Fruit fly (Drosophila melanogaster) whole organism, pupa: ENCODE results near the gene CG33229.

Experiments used
- CG10348 ChIP-seq: fragments of 200-800 bp; sonication (Bioruptor generic); IDR thresholded peaks from 2 replicates; pipeline ENCODE4 v1.3.6; 2022; ENCODE audit warnings: missing biosample characterization, missing genetic modification characterization
- CG12605 ChIP-seq: fragments of 200-800 bp; sonication (Bioruptor generic); IDR thresholded peaks from 2 replicates; pipeline ENCODE4 v1.3.6; 2022; ENCODE audit warnings: missing biosample characterization, missing genetic modification characterization
- CG13204 ChIP-seq: fragments of 200-800 bp; sonication (Bioruptor generic); optimal IDR thresholded peaks from 2 replicates; lab custom pipeline; 2018; ENCODE audit warnings: missing biosample characterization, mild to moderate bottlenecking, missing genetic modification characterization, moderate library complexity
- CG14655 ChIP-seq: fragments of 200-800 bp; sonication (Bioruptor generic); optimal IDR thresholded peaks from 3 replicates; lab custom pipeline; 2017; ENCODE audit warnings: mild to moderate bottlenecking, missing biosample characterization, missing genetic modification reagents, missing genetic modification characterization
- CG15710 ChIP-seq: fragments of 200-800 bp; sonication (Bioruptor generic); optimal IDR thresholded peaks from 2 replicates; lab custom pipeline; 2018; ENCODE audit warnings: missing biosample characterization, mild to moderate bottlenecking, missing genetic modification characterization, moderate library complexity
- CG17806 ChIP-seq: fragments of 200-800 bp; sonication (Bioruptor generic); optimal IDR thresholded peaks from 2 replicates; lab custom pipeline; 2018; ENCODE audit warnings: missing biosample characterization, mild to moderate bottlenecking, missing genetic modification characterization, moderate library complexity
- CG32121 ChIP-seq: fragments of 200-800 bp; sonication (Bioruptor generic); IDR thresholded peaks from 2 replicates; pipeline ENCODE4 v1.3.6; 2022; ENCODE audit warnings: missing biosample characterization, missing genetic modification characterization
- CG34367 ChIP-seq: fragments of 200-800 bp; sonication (Bioruptor generic); optimal IDR thresholded peaks from 2 replicates; lab custom pipeline; 2018; ENCODE audit warnings: missing biosample characterization, mild to moderate bottlenecking, missing genetic modification characterization
- CG4496 ChIP-seq: fragments of 200-800 bp; sonication (Bioruptor generic); IDR thresholded peaks from 3 replicates; pipeline ENCODE4 v1.3.6; 2022; ENCODE audit warnings: missing biosample characterization, missing genetic modification characterization
- CG8159 ChIP-seq: fragments of 200-800 bp; sonication (Bioruptor generic); optimal IDR thresholded peaks from 3 replicates; lab custom pipeline; 2018; ENCODE audit warnings: missing biosample characterization, mild to moderate bottlenecking, missing genetic modification characterization, moderate library complexity
- CG8301 ChIP-seq: fragments of 200-800 bp; sonication (Bioruptor generic); optimal IDR thresholded peaks from 2 replicates; lab custom pipeline; 2018; ENCODE audit warnings: missing biosample characterization, mild to moderate bottlenecking, missing genetic modification characterization
- CG9948 ChIP-seq: fragments of 200-800 bp; sonication (Bioruptor generic); optimal IDR thresholded peaks from 2 replicates; lab custom pipeline; 2018; ENCODE audit warnings: missing biosample characterization, mild to moderate bottlenecking, missing genetic modification characterization, moderate library complexity
- D1 ChIP-seq: fragments of 200-800 bp; sonication (Bioruptor generic); optimal IDR thresholded peaks from 2 replicates; lab custom pipeline; 2018; ENCODE audit warnings: missing biosample characterization, mild to moderate bottlenecking, missing genetic modification characterization, moderate library complexity
- EcR ChIP-seq: fragments of 200-800 bp; sonication (Bioruptor generic); optimal IDR thresholded peaks from 3 replicates; lab custom pipeline; 2019; ENCODE audit warnings: missing biosample characterization, missing genetic modification characterization, mild to moderate bottlenecking, moderate library complexity, missing genetic modification reagents
- Ets98B ChIP-seq: fragments of 200-800 bp; sonication (Bioruptor generic); IDR thresholded peaks from 2 replicates; pipeline ENCODE4 v1.3.6; 2022; ENCODE audit warnings: missing biosample characterization, missing genetic modification characterization
- Pif1A ChIP-seq: fragments of 200-800 bp; sonication (Bioruptor generic); optimal IDR thresholded peaks from 3 replicates; lab custom pipeline; 2016; ENCODE audit warnings: missing biosample characterization, missing genetic modification characterization
- Pif1B ChIP-seq: fragments of 200-800 bp; sonication (Bioruptor generic); optimal IDR thresholded peaks from 3 replicates; lab custom pipeline; 2016; ENCODE audit warnings: missing biosample characterization, missing genetic modification characterization
- Snoo ChIP-seq: fragments of 200-800 bp; sonication (Bioruptor generic); optimal IDR thresholded peaks from 3 replicates; lab custom pipeline; 2017; ENCODE audit warnings: missing biosample characterization, mild to moderate bottlenecking, missing genetic modification characterization, inconsistent platforms
- fd96Ca ChIP-seq: fragments of 200-800 bp; sonication (Bioruptor generic); IDR thresholded peaks from 3 replicates; pipeline ENCODE4 v1.3.6; 2022; ENCODE audit warnings: missing biosample characterization, missing genetic modification characterization
- gl ChIP-seq: fragments of 200-800 bp; sonication (Bioruptor generic); optimal IDR thresholded peaks from 2 replicates; lab custom pipeline; 2018; ENCODE audit warnings: missing biosample characterization, mild to moderate bottlenecking, missing genetic modification characterization
- rn ChIP-seq: fragments of 200-800 bp; sonication (Bioruptor generic); IDR thresholded peaks from 2 replicates; pipeline ENCODE4 v1.3.6; 2022; ENCODE audit warnings: missing biosample characterization, missing genetic modification characterization

Gene CG33229

dm6 chr3L:257618-258475 is 34.2 kb downstream of the CG33229 start, which contains the start of the genes DIP2 and wac:
Gene DIP2, minus strand, starts transcription at chr3L:257954.
Gene wac, plus strand, starts transcription at chr3L:258176.
- TF ChIP-seq CG13204 (GFP tag; lab: Kevin White, UChicago): no peak
- TF ChIP-seq CG8159: no peak
- peak; percentile 40; the same call in 1 of the 2 replicates for TF ChIP-seq rn
- TF ChIP-seq CG34367 (tag; lab: Kevin White, UChicago): no peak
- no peak for TF ChIP-seq CG4496 (GFP tag; lab: Robert Waterston, UW)
- peak; percentile 22 for TF ChIP-seq CG17806 (tag; lab: Kevin White, UChicago)
- TF ChIP-seq CG9948: no peak
- no peak for TF ChIP-seq CG14655 (GFP tag; lab: Kevin White, UChicago)
- no peak for TF ChIP-seq CG12605 (GFP tag; lab: Robert Waterston, UW)
- TF ChIP-seq D1 (tag; lab: Kevin White, UChicago): no peak
- TF ChIP-seq CG8301: no peak
- TF ChIP-seq fd96Ca (GFP tag; lab: Robert Waterston, UW): peak; percentile 62; the same call in 2 of the 3 replicates
- no peak for TF ChIP-seq CG32121 (GFP tag; lab: Robert Waterston, UW)
- TF ChIP-seq EcR (GFP tag; lab: Kevin White, UChicago): peak; percentile 55
- TF ChIP-seq Pif1B (GFP tag; lab: Kevin White, UChicago): no peak
- TF ChIP-seq Snoo (tag; lab: Kevin White, UChicago): peak; percentile 39
- TF ChIP-seq gl (tag; lab: Kevin White, UChicago): no peak
- TF ChIP-seq Ets98B (GFP tag; lab: Robert Waterston, UW): peak; percentile 46
- no peak for TF ChIP-seq CG10348 (GFP tag; lab: Robert Waterston, UW)
- TF ChIP-seq Pif1A (GFP tag; lab: Kevin White, UChicago): no peak
- TF ChIP-seq CG15710 (tag; lab: Kevin White, UChicago): peak; percentile 22

DNA sequence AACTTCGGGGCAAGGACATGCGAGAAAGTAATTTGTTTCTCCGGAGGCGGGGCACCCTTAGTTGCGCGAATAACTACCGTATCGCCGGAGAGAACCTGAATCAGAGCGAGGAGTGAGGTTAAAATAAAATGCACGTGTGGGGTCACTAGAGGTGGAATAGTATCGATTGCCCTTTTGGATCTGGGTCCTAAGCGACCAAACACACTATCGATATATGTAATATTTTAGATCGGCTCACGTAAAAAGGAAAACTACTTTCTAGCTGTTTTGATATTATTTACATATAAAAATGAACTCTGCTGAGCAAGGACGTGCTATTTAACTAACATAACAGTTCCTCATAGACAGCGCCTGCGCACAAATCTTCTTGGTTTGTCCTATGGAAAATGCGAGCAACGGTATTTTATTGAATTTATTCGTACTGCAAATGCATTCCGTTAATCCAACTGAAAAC is 39.1 kb downstream of the CG33229 start:
- no peak for TF ChIP-seq Snoo (tag; lab: Kevin White, UChicago)
- 0 out of 3 replicates have a peak, but pooled peaks have one; percentile 29 for TF ChIP-seq CG4496 (GFP tag; lab: Robert Waterston, UW)
- TF ChIP-seq fd96Ca (GFP tag; lab: Robert Waterston, UW): 0 out of 3 replicates have a peak, but pooled peaks have one; percentile 16
- TF ChIP-seq EcR (GFP tag; lab: Kevin White, UChicago): peak; percentile 44

DNA sequence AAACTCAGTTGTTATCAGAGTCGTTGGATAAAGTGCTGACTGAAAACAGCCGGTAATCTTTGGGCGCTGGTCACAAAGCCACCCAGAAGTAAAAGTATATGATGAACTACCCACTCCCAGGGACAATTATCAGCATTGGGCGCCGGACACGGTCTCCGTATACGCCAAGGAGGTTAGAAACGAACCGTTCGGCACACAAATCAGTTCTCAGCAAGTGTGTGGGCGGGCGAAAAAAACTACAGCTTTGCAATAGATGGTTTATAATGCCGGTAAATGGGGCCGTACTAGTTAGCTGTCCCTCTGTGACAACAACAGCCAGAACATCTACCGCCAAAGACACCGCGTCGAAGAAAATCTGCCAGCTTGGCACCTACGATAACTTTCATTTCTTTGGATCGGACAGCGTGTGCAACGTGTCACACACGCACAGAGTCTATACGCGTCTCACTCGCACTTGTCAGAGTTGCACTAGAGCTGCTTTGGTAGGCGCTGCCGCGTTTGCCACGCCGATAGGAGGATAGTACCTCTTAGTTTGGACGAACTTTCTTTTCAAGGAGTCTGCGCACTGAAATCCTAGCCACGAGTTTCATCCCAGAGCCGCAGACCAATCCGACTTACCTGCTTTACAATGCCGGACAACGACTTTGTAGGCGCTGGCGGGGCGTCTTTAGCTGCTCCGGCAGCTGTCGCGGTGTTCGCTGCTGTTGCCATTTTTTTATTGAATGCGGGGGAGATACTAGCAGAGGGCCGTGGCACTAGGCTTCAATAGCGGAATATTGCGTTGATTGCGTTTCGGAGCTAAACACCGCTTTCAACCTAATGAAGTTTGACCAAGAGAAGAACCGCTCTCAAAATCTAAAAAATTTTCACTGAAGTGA is 40.1 kb downstream of the CG33229 start:
- TF ChIP-seq CG9948: no peak
- TF ChIP-seq fd96Ca (GFP tag; lab: Robert Waterston, UW): 0 out of 3 replicates have a peak, but pooled peaks have one; percentile 33
- TF ChIP-seq, all 21 proteins: peak for 1

- no peak for TF ChIP-seq EcR (GFP tag; lab: Kevin White, UChicago)
- no peak for TF ChIP-seq CG17806 (tag; lab: Kevin White, UChicago)
- TF ChIP-seq Pif1B (GFP tag; lab: Kevin White, UChicago): peak; percentile 16
- peak; percentile 41; the same call in 1 of the 3 replicates for TF ChIP-seq CG4496 (GFP tag; lab: Robert Waterston, UW)
- no peak for TF ChIP-seq Pif1A (GFP tag; lab: Kevin White, UChicago)
- peak; percentile 13 for TF ChIP-seq CG15710 (tag; lab: Kevin White, UChicago)
- peak; percentile 7 for TF ChIP-seq CG8159
- no peak for TF ChIP-seq CG32121 (GFP tag; lab: Robert Waterston, UW)
- TF ChIP-seq Snoo (tag; lab: Kevin White, UChicago): no peak
Observed at dm6 chr3L:264378-265151, 40.9 kb downstream of the CG33229 start, which contains the start of the genes Tudor-SN and mRpL17. Gene Tudor-SN, minus strand, starts transcription at chr3L:264380. Gene mRpL17, plus strand, starts transcription at chr3L:264779.

DNA sequence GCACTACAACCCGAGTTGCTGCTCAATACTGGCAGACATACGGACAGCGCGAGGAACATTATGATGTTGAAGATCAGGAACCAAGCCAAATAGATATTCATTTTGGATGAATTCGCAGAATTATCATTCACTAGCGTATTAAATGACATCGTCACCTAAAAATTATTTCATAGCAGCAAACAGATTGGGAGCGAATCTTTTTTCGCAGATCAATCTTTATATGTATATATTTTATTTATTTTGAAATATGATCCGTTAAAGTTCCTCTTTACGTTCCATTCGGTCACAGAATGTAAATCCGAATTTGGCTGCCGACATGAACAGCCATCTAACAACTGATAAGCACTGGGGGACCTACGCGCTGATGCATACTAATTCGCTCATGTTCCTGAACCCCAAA is 42.2 kb downstream of the CG33229 start, which contains the start of gene CG34263:
CG34263 (minus strand) TSS at position 101 of the 400 bp plus-strand sequence.
- TF ChIP-seq CG17806 (tag; lab: Kevin White, UChicago) (no peak), EcR (GFP tag; lab: Kevin White, UChicago) (no peak), CG4496 (GFP tag; lab: Robert Waterston, UW) (no peak), Pif1A (GFP tag; lab: Kevin White, UChicago) (no peak), CG34367 (tag; lab: Kevin White, UChicago) (no peak), Pif1B (GFP tag; lab: Kevin White, UChicago) (no peak), gl (tag; lab: Kevin White, UChicago) (no peak), rn (no peak), CG8159 (no peak), CG8301 (no peak), CG10348 (GFP tag; lab: Robert Waterston, UW) (no peak), CG13204 (GFP tag; lab: Kevin White, UChicago) (no peak), CG15710 (tag; lab: Kevin White, UChicago) (no peak), D1 (tag; lab: Kevin White, UChicago) (no peak), CG9948 (no peak), Ets98B (GFP tag; lab: Robert Waterston, UW) (no peak), CG32121 (GFP tag; lab: Robert Waterston, UW) (no peak), CG12605 (GFP tag; lab: Robert Waterston, UW) (no peak), Snoo (tag; lab: Kevin White, UChicago) (no peak), fd96Ca (GFP tag; lab: Robert Waterston, UW) (no peak)
